Worm (Caenorhabditis elegans): ENCODE results near the gene F47B8.3.

DNA sequence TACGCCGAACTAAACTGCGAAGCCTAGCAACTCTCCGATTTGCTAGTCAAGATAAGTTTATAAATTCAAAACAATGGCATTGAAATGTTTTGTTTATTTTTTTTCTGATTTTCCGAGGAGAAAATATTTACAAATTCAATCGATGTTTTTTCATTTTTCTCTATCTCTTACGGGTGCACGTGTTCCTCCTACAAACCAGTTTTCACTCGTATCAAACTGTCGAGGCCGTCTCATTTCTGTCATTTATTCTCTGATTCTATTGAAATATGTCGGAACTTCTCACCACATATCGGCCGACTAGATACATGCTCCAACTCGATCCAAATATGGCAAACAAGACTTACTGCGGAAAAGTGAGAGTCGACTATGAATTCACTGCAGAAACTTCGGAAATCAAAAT lies 8.7 kb upstream of the F47B8.3 start, which contains the start of gene F47B8.8:
- TF ChIP-seq nfya-1 (tag; optimal IDR thresholded peaks at IDR 0.05) = no peak
- no peak for TF ChIP-seq K02D7.2 (tag; optimal IDR thresholded peaks at IDR 0.05)
- TF ChIP-seq sox-2 (GFP tag; IDR thresholded peaks at IDR 0.05) = no peak
- TF ChIP-seq hlh-30 (tag; optimal IDR thresholded peaks at IDR 0.05; ENCODE audit: insufficient read depth) = no peak
- no peak for TF ChIP-seq hlh-15 (tag; optimal IDR thresholded peaks at IDR 0.05)
- TF ChIP-seq dmd-4 (tag; optimal IDR thresholded peaks at IDR 0.05; ENCODE audit: borderline replicate concordance) = no peak
- no peak for TF ChIP-seq fkh-10 (GFP tag; optimal IDR thresholded peaks at IDR 0.05)
- TF ChIP-seq nhr-11 (tag; optimal IDR thresholded peaks at IDR 0.05) = no peak
- TF ChIP-seq fax-1 (tag; optimal IDR thresholded peaks at IDR 0.05) = no peak
- no peak for TF ChIP-seq lim-6 (tag; optimal IDR thresholded peaks at IDR 0.05)
- no peak for TF ChIP-seq madf-2 (tag; optimal IDR thresholded peaks at IDR 0.05)
- TF ChIP-seq dve-1 (tag; optimal IDR thresholded peaks at IDR 0.05) = no peak

All from whole organism, late embryonic.